Worm (Caenorhabditis elegans): Measurements from ENCODE around the gene pat-2.
A peak's percentile ranks its signal among the peaks of the same experiment; 100 is the strongest.

pat-2 gene

DNA sequence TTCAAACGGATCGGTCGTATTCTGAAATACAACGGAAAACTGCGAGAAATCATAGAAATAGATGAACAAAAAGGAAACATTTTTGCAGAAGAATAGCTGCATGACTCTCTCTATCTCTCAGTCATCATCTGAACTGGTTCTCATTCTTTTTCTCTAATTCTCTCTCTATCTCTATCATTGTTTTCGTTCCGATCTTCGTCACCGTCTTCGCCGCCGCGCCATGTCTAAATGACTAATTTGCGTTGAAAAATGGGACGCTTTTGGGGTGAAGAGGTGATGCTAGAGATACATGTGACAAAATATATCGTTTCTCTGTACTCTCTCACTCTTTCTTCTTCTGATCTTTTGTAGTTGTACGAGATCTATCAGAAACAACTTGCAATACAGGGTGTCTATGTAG, 38.2 kb upstream of the pat-2 start (continued):
- TF ChIP-seq sem-4 (tag; optimal IDR thresholded peaks at IDR 0.05) (peak; percentile 47), ama-1 (optimal IDR thresholded peaks at IDR 0.05) (no peak), R02D3.7 (tag; optimal IDR thresholded peaks at IDR 0.05) (no peak), ztf-11 (tag; optimal IDR thresholded peaks at IDR 0.05) (no peak), nhr-23 (tag; optimal IDR thresholded peaks at IDR 0.05) (no peak), F13H6.1 (tag; optimal IDR thresholded peaks at IDR 0.05) (peak; percentile 29), lin-11 (tag; optimal IDR thresholded peaks at IDR 0.05) (no peak), skn-1 (tag; optimal IDR thresholded peaks at IDR 0.05) (no peak), ztf-4 (tag; optimal IDR thresholded peaks at IDR 0.05) (peak; percentile 3), ZK546.5 (tag; optimal IDR thresholded peaks at IDR 0.05) (no peak), mab-5 (tag; optimal IDR thresholded peaks at IDR 0.05) (no peak), peb-1 (tag; optimal IDR thresholded peaks at IDR 0.05) (no peak), nhr-10 (tag; optimal IDR thresholded peaks at IDR 0.05) (no peak), nhr-129 (tag; optimal IDR thresholded peaks at IDR 0.05) (peak; percentile 37), elt-1 (tag; optimal IDR thresholded peaks at IDR 0.05) (no peak), ztf-1 (GFP tag; conservative IDR thresholded peaks at IDR 0.05) (no peak), unc-55 (GFP tag; optimal IDR thresholded peaks at IDR 0.05) (peak; percentile 39), unc-62 (GFP tag; optimal IDR thresholded peaks at IDR 0.05) (no peak), crh-2 (tag; optimal IDR thresholded peaks at IDR 0.05) (peak; percentile 73), sma-3 (GFP tag; optimal IDR thresholded peaks at IDR 0.05) (peak; percentile 91)

DNA sequence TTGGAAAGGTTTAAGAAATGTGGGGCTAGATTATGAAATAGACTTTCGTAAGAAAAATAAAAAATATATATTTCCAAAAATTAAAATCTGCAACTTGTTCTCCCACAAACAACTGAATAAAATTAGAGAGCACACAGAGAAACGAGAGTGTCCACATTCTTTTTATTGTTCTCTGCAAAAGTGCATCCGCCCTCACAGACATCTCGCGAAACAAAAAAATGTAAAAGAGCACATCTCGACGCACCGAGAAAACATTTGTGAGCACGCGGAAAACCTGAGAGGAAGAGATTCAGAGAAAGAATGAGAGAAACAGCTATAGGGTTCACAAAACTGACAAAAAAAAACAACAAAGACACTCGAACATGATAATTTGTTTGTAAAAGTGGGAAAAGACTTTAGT, 36.6 kb upstream of the pat-2 start:
- TF ChIP-seq F13H6.1 (tag; optimal IDR thresholded peaks at IDR 0.05) (peak; percentile 38), blmp-1 (tag; optimal IDR thresholded peaks at IDR 0.05; ENCODE audit: insufficient read depth) (no peak), nhr-129 (tag; optimal IDR thresholded peaks at IDR 0.05) (peak; percentile 36), C34F6.9 (tag; optimal IDR thresholded peaks at IDR 0.05) (peak; percentile 22), mdl-1 (tag; optimal IDR thresholded peaks at IDR 0.05) (peak in 1 of 2 experiments; percentile 15), unc-55 (GFP tag; optimal IDR thresholded peaks at IDR 0.05) (peak; percentile 9), nhr-25 (tag; optimal IDR thresholded peaks at IDR 0.05) (no peak), fos-1 (tag; optimal IDR thresholded peaks at IDR 0.05) (no peak), lsy-2 (tag; optimal IDR thresholded peaks at IDR 0.05) (peak in 1 of 2 experiments; percentile 31)

DNA sequence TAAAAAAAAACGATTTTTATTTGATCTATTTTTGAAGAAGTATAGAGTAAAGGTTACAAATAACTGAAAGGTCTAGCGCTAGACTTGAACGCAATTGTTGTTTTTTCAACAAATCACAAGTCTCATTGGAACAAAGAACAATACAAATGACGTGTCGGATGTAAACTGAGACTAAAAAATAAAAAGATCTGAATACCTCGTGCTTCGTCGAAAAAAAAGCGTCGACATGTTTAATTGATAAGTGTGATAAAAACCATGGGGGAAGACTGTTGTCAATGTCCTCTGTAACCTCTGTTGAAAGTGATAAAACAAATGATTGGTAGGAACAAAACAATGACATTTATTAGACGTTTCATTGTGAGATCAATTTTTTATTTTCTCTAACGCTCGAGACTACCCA, 36.0 kb upstream of the pat-2 start:
- TF ChIP-seq F13H6.1 (tag; optimal IDR thresholded peaks at IDR 0.05) (peak; percentile 10), skn-1 (tag; optimal IDR thresholded peaks at IDR 0.05) (peak; percentile 7), elt-3 (tag; optimal IDR thresholded peaks at IDR 0.05) (no peak), ztf-1 (GFP tag; conservative IDR thresholded peaks at IDR 0.05) (no peak), elt-1 (tag; optimal IDR thresholded peaks at IDR 0.05) (no peak), ama-1 (optimal IDR thresholded peaks at IDR 0.05) (no peak), ztf-4 (tag; optimal IDR thresholded peaks at IDR 0.05) (no peak), nhr-129 (tag; optimal IDR thresholded peaks at IDR 0.05) (peak; percentile 47), zag-1 (tag; optimal IDR thresholded peaks at IDR 0.05) (no peak), aly-2 (tag; optimal IDR thresholded peaks at IDR 0.05) (no peak), nhr-10 (tag; optimal IDR thresholded peaks at IDR 0.05) (no peak), lin-11 (tag; optimal IDR thresholded peaks at IDR 0.05) (no peak), crh-2 (tag; optimal IDR thresholded peaks at IDR 0.05) (peak; percentile 67), unc-62 (GFP tag; optimal IDR thresholded peaks at IDR 0.05) (no peak), mbf-1 (tag; optimal IDR thresholded peaks at IDR 0.05) (no peak), mab-5 (tag; optimal IDR thresholded peaks at IDR 0.05) (no peak), R02D3.7 (tag; optimal IDR thresholded peaks at IDR 0.05) (no peak), nhr-6 (tag; optimal IDR thresholded peaks at IDR 0.05) (no peak), Y55F3AM.14 (GFP tag; optimal IDR thresholded peaks at IDR 0.05) (no peak), lsy-2 (tag; optimal IDR thresholded peaks at IDR 0.05) (peak in 1 of 2 experiments; percentile 4), nhr-21 (tag; optimal IDR thresholded peaks at IDR 0.05) (no peak), nhr-25 (tag; optimal IDR thresholded peaks at IDR 0.05) (peak; percentile 51), sma-9 (GFP tag; optimal IDR thresholded peaks at IDR 0.05) (peak; percentile 67), sma-9 (tag; optimal IDR thresholded peaks at IDR 0.05) (no peak), nhr-237 (tag; optimal IDR thresholded peaks at IDR 0.05) (no peak), fos-1 (tag; optimal IDR thresholded peaks at IDR 0.05) (peak; percentile 60), nhr-12 (tag; optimal IDR thresholded peaks at IDR 0.05) (no peak)

DNA sequence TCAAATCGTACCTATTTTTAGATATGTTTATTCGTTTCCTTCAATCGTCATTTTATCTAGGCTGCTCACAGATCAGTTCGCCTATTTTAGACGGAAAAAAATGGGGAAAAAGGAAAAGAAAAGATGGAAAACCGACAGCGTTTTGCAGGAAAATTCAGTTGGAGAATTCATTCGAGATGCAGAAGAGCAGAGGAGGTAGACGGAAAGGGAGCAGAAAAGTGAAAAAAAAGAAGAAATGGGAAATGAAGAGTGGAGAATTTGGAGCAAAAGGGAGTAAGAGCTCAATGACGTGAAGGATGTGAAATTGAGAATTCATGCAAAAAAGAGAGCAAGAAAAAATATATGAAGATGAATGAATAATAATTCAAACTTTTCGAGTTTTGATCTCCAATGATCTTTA, 34.2 kb upstream of the pat-2 start:
- TF ChIP-seq egl-27 (tag; optimal IDR thresholded peaks at IDR 0.05): no peak
- no peak for TF ChIP-seq nhr-12 (tag; optimal IDR thresholded peaks at IDR 0.05)
- peak; percentile 49 for TF ChIP-seq unc-55 (GFP tag; optimal IDR thresholded peaks at IDR 0.05)
- peak; percentile 32 for TF ChIP-seq C34F6.9 (tag; optimal IDR thresholded peaks at IDR 0.05)
- TF ChIP-seq nhr-25 (tag; optimal IDR thresholded peaks at IDR 0.05): no peak
- no peak for TF ChIP-seq nhr-23 (tag; optimal IDR thresholded peaks at IDR 0.05)
- TF ChIP-seq F13H6.1 (tag; optimal IDR thresholded peaks at IDR 0.05): no peak
- no peak for TF ChIP-seq elt-1 (tag; optimal IDR thresholded peaks at IDR 0.05)
- TF ChIP-seq ZK546.5 (tag; optimal IDR thresholded peaks at IDR 0.05): no peak
- no peak for TF ChIP-seq lin-13 (GFP tag; optimal IDR thresholded peaks at IDR 0.05)
- TF ChIP-seq zag-1 (tag; optimal IDR thresholded peaks at IDR 0.05): no peak
- TF ChIP-seq unc-39 (tag; optimal IDR thresholded peaks at IDR 0.05): no peak
